Fruit fly (Drosophila melanogaster): Measurements from ENCODE around the gene CG5001.

The CG5001 gene

DNA sequence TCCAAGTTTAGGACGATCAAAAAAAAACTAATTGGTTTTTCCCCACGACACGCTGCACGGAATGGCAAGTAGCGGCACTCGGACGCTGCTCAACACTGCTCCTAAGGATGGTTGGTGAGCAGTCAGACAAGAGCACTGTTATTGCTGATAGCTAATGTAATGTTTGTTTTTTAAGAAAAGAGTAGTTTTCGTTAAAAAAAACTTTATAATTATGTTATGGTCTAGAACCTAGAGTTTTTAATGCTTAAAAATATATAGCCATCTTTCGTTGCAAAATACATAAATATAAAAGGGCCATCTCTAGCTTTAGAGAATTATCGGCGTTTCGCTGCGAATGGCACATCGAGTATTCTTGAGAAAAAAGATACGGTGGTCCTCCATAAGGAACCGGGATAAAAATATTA is 12.9 kb upstream of the CG5001 start, which contains the start of the genes Charon and CG4887 (continued):
- TF ChIP-seq NFAT (GFP tag; IDR thresholded peaks at IDR 0.05) (peak; percentile 80), aop (GFP tag; IDR thresholded peaks at IDR 0.05) (no peak), CG18011 (GFP tag; optimal IDR thresholded peaks at IDR 0.05) (peak; percentile 77), Dfd (GFP tag; optimal IDR thresholded peaks at IDR 0.05) (no peak), CG1602 (GFP tag; optimal IDR thresholded peaks at IDR 0.05) (peak; percentile 83), CG17829 (tag; optimal IDR thresholded peaks at IDR 0.05) (peak; percentile 77), HLH3B (GFP tag; IDR thresholded peaks at IDR 0.05) (peak; percentile 64), CG13624 (GFP tag; optimal IDR thresholded peaks at IDR 0.05) (peak; percentile 82), vnd (GFP tag; IDR thresholded peaks at IDR 0.05; ENCODE audit: partially characterized antibody) (peak; percentile 68), HLH4C (GFP tag; IDR thresholded peaks at IDR 0.05; ENCODE audit: partially characterized antibody) (peak; percentile 57; the same call in 2 of the 3 replicates), NfI (GFP tag; optimal IDR thresholded peaks at IDR 0.05) (peak; percentile 85), hb (GFP tag; IDR thresholded peaks at IDR 0.05; ENCODE audit: partially characterized antibody) (no peak), chinmo (GFP tag; IDR thresholded peaks at IDR 0.05; ENCODE audit: partially characterized antibody) (no peak), pros (GFP tag; optimal IDR thresholded peaks at IDR 0.05) (no peak), Bgb (GFP tag; IDR thresholded peaks at IDR 0.05; ENCODE audit: partially characterized antibody) (peak; percentile 63), Ravus (GFP tag; IDR thresholded peaks at IDR 0.05) (no peak; the same call in 1 of the 2 replicates), CG10366 (GFP tag; IDR thresholded peaks at IDR 0.05) (peak; percentile 82), H2.0 (GFP tag; IDR thresholded peaks at IDR 0.05) (peak; percentile 56), gem (tag; optimal IDR thresholded peaks at IDR 0.05) (no peak), Tbp (GFP tag; optimal IDR thresholded peaks at IDR 0.05) (no peak), eve (GFP tag; optimal IDR thresholded peaks at IDR 0.05) (no peak), klu (GFP tag; IDR thresholded peaks at IDR 0.05) (peak; percentile 68; the same call in 1 of the 2 replicates), maf-S (GFP tag; optimal IDR thresholded peaks at IDR 0.05) (peak; percentile 79), C15 (GFP tag; IDR thresholded peaks at IDR 0.05) (peak; percentile 58; the same call in 1 of the 3 replicates), nerfin-1 (tag; optimal IDR thresholded peaks at IDR 0.05) (peak; percentile 76), Elba2 (GFP tag; optimal IDR thresholded peaks at IDR 0.05) (peak; percentile 87), lilli (GFP tag; optimal IDR thresholded peaks at IDR 0.05) (peak; percentile 93), cwo (GFP tag; optimal IDR thresholded peaks at IDR 0.05) (peak; percentile 48), ATbp (GFP tag; optimal IDR thresholded peaks at IDR 0.05) (peak; percentile 41), Fer2 (tag; optimal IDR thresholded peaks at IDR 0.05) (peak; percentile 79), CG7357 (GFP tag; IDR thresholded peaks at IDR 0.05) (peak; percentile 57; the same call in 2 of the 3 replicates), CG17802 (tag; optimal IDR thresholded peaks at IDR 0.05) (peak; percentile 43), CG1529 (GFP tag; optimal IDR thresholded peaks at IDR 0.05) (no peak), Scr (GFP tag; IDR thresholded peaks at IDR 0.05; ENCODE audit: partially characterized antibody) (peak; percentile 82), CG32772 (GFP tag; IDR thresholded peaks at IDR 0.05) (peak; percentile 89), Sin3A (optimal IDR thresholded peaks at IDR 0.05) (peak; percentile 89), CG4617 (GFP tag; optimal IDR thresholded peaks at IDR 0.05; ENCODE audit: borderline replicate concordance) (peak; percentile 93), dan (GFP tag; IDR thresholded peaks at IDR 0.05) (no peak), zfh2 (GFP tag; optimal IDR thresholded peaks at IDR 0.05) (peak; percentile 93), fd96Cb (tag; optimal IDR thresholded peaks at IDR 0.05) (peak; percentile 65), Doc2 (GFP tag; IDR thresholded peaks at IDR 0.05) (0 out of 2 replicates have a peak, but pooled peaks have one; percentile 41), run (tag; optimal IDR thresholded peaks at IDR 0.05) (no peak), Abd-B (GFP tag; optimal IDR thresholded peaks at IDR 0.05) (peak; percentile 87), CG14050 (GFP tag; IDR thresholded peaks at IDR 0.05) (peak; percentile 55; the same call in 1 of the 3 replicates), CHES-1-like (GFP tag; optimal IDR thresholded peaks at IDR 0.05) (peak; percentile 91), Camta (GFP tag; optimal IDR thresholded peaks at IDR 0.05) (peak; percentile 81), CG7745 (tag; optimal IDR thresholded peaks at IDR 0.05) (no peak), Nf-YC (tag; optimal IDR thresholded peaks at IDR 0.05) (no peak), Dad (GFP tag; optimal IDR thresholded peaks at IDR 0.05) (peak; percentile 82), caup (GFP tag; optimal IDR thresholded peaks at IDR 0.05; ENCODE audit: severe bottlenecking) (peak; percentile 73)

Measured in whole organism, embryonic.